Worm (Caenorhabditis elegans) whole organism, L1 larva: Measurements from ENCODE around the gene srh-38.
"Not testable (repeated sequence)": the region's sequence is repeated elsewhere in the genome, so short reads cannot be mapped to it uniquely, and the experiment has no call there.

Experiments
- C04F5.9 ChIP-seq: sonication (generic microtip); optimal IDR thresholded peaks from 2 replicates; lab custom pipeline; 2016; ENCODE audit warnings: missing genetic modification characterization, missing compliant biosample characterization
- C16A3.4 ChIP-seq: fragments of 150-350 bp; optimal IDR thresholded peaks from 2 replicates; lab custom pipeline; 2014; ENCODE audit warnings: missing biosample characterization, missing genetic modification characterization
- F16B12.6 ChIP-seq: fragments of 150-350 bp; optimal IDR thresholded peaks from 2 replicates; lab custom pipeline; 2014; ENCODE audit warnings: missing biosample characterization, missing genetic modification characterization
- ama-1 ChIP-seq: fragments of 150-350 bp; optimal IDR thresholded peaks from 2 replicates; lab custom pipeline; 2014
- blmp-1 ChIP-seq: fragments of 150-350 bp; optimal IDR thresholded peaks from 2 replicates; lab custom pipeline; 2014; ENCODE audit warnings: missing biosample characterization, missing genetic modification characterization
- ceh-63 ChIP-seq: fragments of 200-800 bp; sonication (Bioruptor generic); optimal IDR thresholded peaks from 2 replicates; lab custom pipeline; 2018; ENCODE audit warnings: mild to moderate bottlenecking, missing genetic modification characterization, missing compliant biosample characterization
- ceh-8 ChIP-seq: fragments of 200-800 bp; sonication (Bioruptor generic); optimal IDR thresholded peaks from 2 replicates; lab custom pipeline; 2018; ENCODE audit warnings: mild to moderate bottlenecking, missing genetic modification characterization, moderate library complexity, missing compliant biosample characterization
- ceh-90 ChIP-seq: sonication (generic microtip); optimal IDR thresholded peaks from 2 replicates; lab custom pipeline; 2016; ENCODE audit warnings: missing genetic modification characterization, missing compliant biosample characterization
- ces-1 ChIP-seq: fragments of 150-350 bp; optimal IDR thresholded peaks from 2 replicates; lab custom pipeline; 2014; ENCODE audit warnings: missing biosample characterization, missing genetic modification reagents, missing genetic modification characterization
- dsc-1 ChIP-seq: sonication (generic microtip); optimal IDR thresholded peaks from 2 replicates; lab custom pipeline; 2016; ENCODE audit warnings: mild to moderate bottlenecking, missing genetic modification characterization, missing compliant biosample characterization
- efl-1 ChIP-seq, 4 experiments: fragments of 150-350 bp; optimal IDR thresholded peaks in 3 of 4; peaks in 1 of 4; 1 replicate in 1 of 4; 2 replicates in 3 of 4; lab custom pipeline; 2014; ENCODE audit warnings: missing biosample characterization in 2 of 4, missing genetic modification characterization in 2 of 4, missing genetic modification reagents in 2 of 4
- efl-3 ChIP-seq: fragments of 200-800 bp; sonication (Bioruptor generic); optimal IDR thresholded peaks from 2 replicates; lab custom pipeline; 2018; ENCODE audit warnings: mild to moderate bottlenecking, missing genetic modification characterization, missing compliant biosample characterization
- elt-2 ChIP-seq: sonication (generic microtip); optimal IDR thresholded peaks from 2 replicates; lab custom pipeline; 2016; ENCODE audit warnings: missing genetic modification characterization, mild to moderate bottlenecking, inconsistent platforms, missing compliant biosample characterization, missing genetic modification reagents
- elt-3 ChIP-seq, 6 experiments: fragments of 150-350 bp in 1 of 6; sonication (generic microtip); optimal IDR thresholded peaks; 2 replicates each; lab custom pipeline; 2017 to 2018; ENCODE audit warnings: missing biosample characterization in 6 of 6, missing genetic modification characterization in 6 of 6, inconsistent platforms in 1 of 6
- ets-5 ChIP-seq: fragments of 200-800 bp; sonication (Bioruptor generic); IDR thresholded peaks from 2 replicates; pipeline ENCODE4 v1.3.6; 2022; ENCODE audit warnings: missing genetic modification characterization, missing compliant biosample characterization
- grh-1 ChIP-seq: fragments of 200-800 bp; sonication (Bioruptor generic); IDR thresholded peaks from 2 replicates; pipeline ENCODE4 v1.3.6; 2022; ENCODE audit warnings: missing genetic modification reagents, missing genetic modification characterization, missing compliant biosample characterization
- isw-1 ChIP-seq: fragments of 200-800 bp; sonication (Bioruptor generic); IDR thresholded peaks from 2 replicates; pipeline ENCODE4 v1.3.6; 2022; ENCODE audit warnings: missing genetic modification characterization, missing compliant biosample characterization
- jun-1 ChIP-seq: fragments of 150-350 bp; optimal IDR thresholded peaks from 2 replicates; lab custom pipeline; 2014; ENCODE audit warnings: missing biosample characterization, missing genetic modification reagents, missing genetic modification characterization
- lin-35 ChIP-seq, 2 experiments: fragments of 150-350 bp; optimal IDR thresholded peaks; 2 replicates each; lab custom pipeline; 2014; ENCODE audit warnings: missing biosample characterization in 2 of 2, missing genetic modification characterization in 2 of 2, missing genetic modification reagents in 2 of 2
- lin-39 ChIP-seq: fragments of 150-350 bp; optimal IDR thresholded peaks from 2 replicates; lab custom pipeline; 2014; ENCODE audit warnings: missing biosample characterization, missing genetic modification reagents, missing genetic modification characterization
- lsy-2 ChIP-seq, 2 experiments: fragments of 150-350 bp; optimal IDR thresholded peaks; 2 replicates each; lab custom pipeline; 2014; ENCODE audit warnings: missing biosample characterization in 2 of 2, missing genetic modification characterization in 2 of 2
- mab-9 ChIP-seq: fragments of 200-800 bp; sonication (Bioruptor generic); IDR thresholded peaks from 2 replicates; pipeline ENCODE4 v1.3.6; 2022; ENCODE audit warnings: missing genetic modification reagents, missing genetic modification characterization, missing compliant biosample characterization
- nhr-12 ChIP-seq: sonication (generic microtip); optimal IDR thresholded peaks from 2 replicates; lab custom pipeline; 2017; ENCODE audit warnings: missing biosample characterization, missing genetic modification characterization
- nhr-20 ChIP-seq: sonication (generic microtip); optimal IDR thresholded peaks from 2 replicates; lab custom pipeline; 2016; ENCODE audit warnings: mild to moderate bottlenecking, missing genetic modification characterization, missing compliant biosample characterization
- nhr-237 ChIP-seq: fragments of 150-350 bp; optimal IDR thresholded peaks from 2 replicates; lab custom pipeline; 2014; ENCODE audit warnings: missing biosample characterization, missing genetic modification characterization
- nhr-77 ChIP-seq: fragments of 150-350 bp; optimal IDR thresholded peaks from 2 replicates; lab custom pipeline; 2014; ENCODE audit warnings: missing biosample characterization, missing genetic modification characterization
- nhr-90 ChIP-seq: sonication (generic microtip); optimal IDR thresholded peaks from 2 replicates; lab custom pipeline; 2016; ENCODE audit warnings: mild to moderate bottlenecking, missing genetic modification characterization, missing compliant biosample characterization; ENCODE audit not compliant: poor library complexity
- skn-1 ChIP-seq: fragments of 150-350 bp; optimal IDR thresholded peaks from 2 replicates; lab custom pipeline; 2014; ENCODE audit warnings: missing biosample characterization, missing genetic modification characterization
- swsn-7 ChIP-seq: sonication (generic microtip); optimal IDR thresholded peaks from 2 replicates; lab custom pipeline; 2016; ENCODE audit warnings: missing genetic modification characterization, missing compliant biosample characterization
- tbx-2 ChIP-seq: sonication (generic microtip); optimal IDR thresholded peaks from 2 replicates; lab custom pipeline; 2016; ENCODE audit warnings: missing genetic modification characterization, missing compliant biosample characterization
- unc-98 ChIP-seq: fragments of 200-800 bp; sonication (Bioruptor generic); IDR thresholded peaks from 2 replicates; pipeline ENCODE4 v1.3.6; 2022; ENCODE audit warnings: missing genetic modification characterization, missing compliant biosample characterization
- ztf-11 ChIP-seq, 2 experiments: sonication (generic microtip); optimal IDR thresholded peaks; 2 replicates each; lab custom pipeline; 2016 to 2017; ENCODE audit warnings: missing genetic modification characterization in 2 of 2, missing biosample characterization in 1 of 2, missing compliant biosample characterization in 1 of 2
- ztf-4 ChIP-seq: fragments of 150-350 bp; optimal IDR thresholded peaks from 2 replicates; lab custom pipeline; 2014; ENCODE audit warnings: missing biosample characterization, missing genetic modification characterization

The srh-38 gene

DNA sequence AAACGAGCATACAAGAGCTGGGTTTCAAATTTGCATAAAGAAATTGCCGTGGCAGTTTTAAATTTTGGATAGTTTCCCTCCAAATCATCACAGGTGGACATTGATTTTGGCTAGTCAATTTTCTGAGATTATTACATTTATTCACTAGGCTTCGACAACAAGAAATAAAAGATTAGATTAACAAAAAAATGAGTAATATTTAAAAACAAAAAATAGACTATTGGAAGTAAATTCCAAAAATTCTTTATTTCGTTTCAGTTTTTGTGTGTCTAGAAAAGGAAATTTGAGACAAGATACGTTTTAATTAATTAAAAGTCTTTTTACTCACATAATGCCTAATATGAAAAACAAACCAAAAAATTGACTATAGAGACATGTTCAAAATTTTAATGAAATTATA lies 35.7 kb upstream of the srh-38 start, which contains the start of gene srw-142:
Gene srw-142 (minus strand): TSS at position 101 of the 400 bp plus-strand sequence.
- TF ChIP-seq ceh-63 (GFP tag; lab: Kevin White, UChicago), result no peak
- TF ChIP-seq efl-3 (GFP tag; lab: Kevin White, UChicago), result no peak
- no peak for TF ChIP-seq lin-39
- no peak for TF ChIP-seq skn-1 (tag; lab: Kevin White, UChicago)
- TF ChIP-seq swsn-7 (tag; lab: Kevin White, UChicago), result no peak
- no peak for TF ChIP-seq elt-3 (tag; optimal IDR thresholded peaks at IDR 0.05; lab: Kevin White, UChicago)
- no peak for TF ChIP-seq C16A3.4
- no peak for TF ChIP-seq lsy-2 (tag; optimal IDR thresholded peaks at IDR 0.05; lab: Kevin White, UChicago)
- no peak for TF ChIP-seq elt-2 (tag; lab: Kevin White, UChicago)
- TF ChIP-seq nhr-12 (tag; lab: Kevin White, UChicago), result no peak
- TF ChIP-seq F16B12.6 (tag; lab: Kevin White, UChicago), result no peak
- no peak for TF ChIP-seq ces-1
- no peak for TF ChIP-seq ceh-90
- TF ChIP-seq ztf-4 (tag; lab: Kevin White, UChicago), result no peak
- no peak for TF ChIP-seq C04F5.9 (tag; lab: Kevin White, UChicago)
- TF ChIP-seq, all 84 proteins: peak for 0

- not testable (repeated sequence) for TF ChIP-seq lsy-2 (tag; optimal IDR thresholded peaks at IDR 0.05; lab: Kevin White, UChicago); ztf-11 (tag; optimal IDR thresholded peaks at IDR 0.05; lab: Kevin White, UChicago); dsc-1 (tag; lab: Kevin White, UChicago)
- TF ChIP-seq, all 84 proteins: peak for 0; not testable (repeated sequence) for 84
These were observed 32.8 kb upstream of the srh-38 start, which contains the start of gene srh-248 for ce11 chrV:2955342-2955741. TSS of gene srh-248 (minus strand) at chrV:2955442.

DNA sequence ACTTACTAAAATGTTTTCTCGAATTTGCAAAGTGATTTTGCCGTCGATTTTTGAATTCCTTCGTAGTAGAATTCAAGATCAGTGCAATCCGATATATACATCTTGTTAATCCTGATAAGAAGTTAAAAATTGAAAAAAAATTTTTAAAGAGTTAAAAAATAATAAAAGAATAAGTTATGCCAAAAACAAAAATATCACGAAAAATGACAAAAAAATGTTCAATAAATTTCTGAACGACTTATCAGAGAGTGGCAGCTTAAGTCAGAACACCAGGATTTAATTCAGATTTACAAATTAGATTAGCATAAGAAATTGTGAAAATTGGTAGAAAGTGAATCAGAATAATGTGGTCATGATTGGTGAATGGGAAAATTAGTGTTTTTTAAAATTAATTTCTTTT lies 29.6 kb upstream of the srh-38 start, which contains the start of gene srw-122:
Gene srw-122 (minus strand): TSS at position 101 of the 400 bp plus-strand sequence.
- not testable (repeated sequence) for TF ChIP-seq ama-1 (lab: Kevin White, UChicago); tbx-2; nhr-90 (tag; lab: Kevin White, UChicago)
- TF ChIP-seq, all 84 proteins: peak for 0; not testable (repeated sequence) for 84

DNA sequence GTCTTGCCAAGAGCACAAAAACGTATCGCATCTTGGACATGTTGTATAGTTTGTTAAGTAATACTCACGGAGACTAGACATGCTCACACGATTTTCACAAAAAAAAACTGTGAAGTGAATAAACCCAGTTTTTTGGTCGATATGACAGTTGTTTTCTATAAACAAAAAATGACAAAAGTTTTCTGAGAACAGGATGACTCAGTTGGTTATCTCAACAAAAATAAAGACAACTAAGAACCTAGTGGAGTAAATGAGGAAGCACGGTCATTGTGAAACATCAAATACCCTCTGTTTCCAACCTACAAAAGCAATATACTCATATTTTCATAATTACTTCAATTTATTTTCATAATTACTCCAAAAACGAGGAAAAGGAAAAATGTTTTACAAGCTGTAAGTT lies 23.1 kb upstream of the srh-38 start, which contains the start of gene srh-87:
Gene srh-87 (minus strand): TSS at position 101 of the 400 bp plus-strand sequence.
- TF ChIP-seq isw-1 (GFP tag; lab: Robert Waterston, UW), result no peak
- TF ChIP-seq, all 84 proteins: peak for 0

DNA sequence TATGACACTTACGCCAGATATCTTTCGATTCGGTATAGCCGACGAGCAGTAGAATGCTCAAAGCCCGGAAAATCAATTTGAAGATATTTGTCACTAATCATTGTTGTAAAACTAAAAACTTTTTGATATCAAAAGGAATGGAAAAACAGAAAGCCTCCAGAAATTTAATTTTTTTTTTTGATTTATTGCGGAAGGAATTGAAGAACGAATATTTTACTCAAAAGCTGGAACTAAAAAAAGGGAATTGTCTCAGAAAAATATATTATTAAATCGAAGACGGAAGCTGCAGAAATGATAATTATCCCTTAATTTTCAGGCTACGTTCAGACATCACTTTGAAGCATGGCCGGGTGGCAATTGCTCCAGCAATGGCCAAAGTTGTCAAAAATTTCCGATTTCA lies 21.4 kb upstream of the srh-38 start, which contains the start of gene srw-137:
Gene srw-137 (minus strand): TSS at position 101 of the 400 bp plus-strand sequence.
- no peak for TF ChIP-seq nhr-20 (tag; lab: Kevin White, UChicago)
- TF ChIP-seq nhr-77, result no peak
- no peak for TF ChIP-seq swsn-7 (tag; lab: Kevin White, UChicago)
- TF ChIP-seq ets-5, result no peak
- no peak for TF ChIP-seq ceh-8 (GFP tag; lab: Kevin White, UChicago)
- TF ChIP-seq tbx-2, result no peak
- no peak for TF ChIP-seq lin-35 (GFP tag; optimal IDR thresholded peaks at IDR 0.05; lab: Kevin White, UChicago)
- TF ChIP-seq ces-1, result no peak

DNA sequence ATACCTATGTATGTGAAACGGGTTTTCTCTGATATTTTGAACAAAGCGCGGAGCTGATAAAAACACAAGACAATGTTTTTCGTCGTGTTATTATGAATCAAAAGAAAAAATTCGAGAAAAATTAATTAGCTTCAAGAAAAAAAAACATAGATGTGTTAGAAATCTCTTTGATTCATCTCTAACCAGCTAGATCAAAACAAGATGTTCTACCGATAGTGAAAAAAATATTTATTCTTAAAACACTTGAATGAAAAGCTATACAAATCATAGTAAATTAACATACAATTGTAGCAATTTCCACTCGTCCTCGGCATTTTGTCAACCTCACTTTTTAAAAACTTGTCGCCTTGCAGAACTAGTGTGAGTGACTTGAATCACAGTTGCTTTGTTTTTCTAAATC lies 19.8 kb upstream of the srh-38 start:
- TF ChIP-seq lsy-2 (tag; optimal IDR thresholded peaks at IDR 0.05; lab: Kevin White, UChicago) (no peak), jun-1 (tag; lab: Kevin White, UChicago) (no peak), unc-98 (GFP tag; lab: Robert Waterston, UW) (no peak)

DNA sequence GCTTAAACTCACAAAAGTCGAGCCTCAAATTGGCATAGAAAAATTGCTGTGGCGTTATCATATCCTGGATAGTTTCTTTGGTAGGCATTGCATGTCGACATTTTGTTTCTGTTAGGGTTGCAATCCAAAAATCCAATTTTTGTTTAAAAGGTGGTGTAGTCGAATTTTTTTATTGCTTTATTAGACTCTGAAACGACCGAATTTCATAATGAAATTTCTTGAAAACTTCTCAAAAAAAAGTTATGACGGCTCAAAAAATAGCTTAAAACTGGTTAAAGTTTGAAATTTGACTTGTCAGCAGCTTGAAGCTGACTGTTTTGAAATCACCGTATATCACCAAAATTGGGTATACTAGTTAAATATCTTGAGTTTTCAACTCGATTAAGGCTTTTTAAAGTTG lies 18.9 kb upstream of the srh-38 start, which contains the start of gene srw-143:
Gene srw-143 (minus strand): TSS at position 101 of the 400 bp plus-strand sequence.
- TF ChIP-seq blmp-1 (tag; lab: Kevin White, UChicago) (no peak), ceh-90 (no peak), mab-9 (GFP tag; lab: Robert Waterston, UW) (no peak), efl-1 (optimal IDR thresholded peaks at IDR 0.05; lab: Kevin White, UChicago) (no peak), efl-1 (GFP tag; optimal IDR thresholded peaks at IDR 0.05 in 1 of 2; lab: Kevin White, UChicago) (peak in 1 of 2 experiments; percentile 23), nhr-237 (no peak), grh-1 (GFP tag; lab: Robert Waterston, UW) (no peak)
